Worm (Caenorhabditis elegans): Measurements from ENCODE around the gene F21C10.10.
"Not testable (repeated sequence)": the region's sequence is repeated elsewhere in the genome, so short reads cannot be mapped to it uniquely, and the experiment has no call there.

DNA sequence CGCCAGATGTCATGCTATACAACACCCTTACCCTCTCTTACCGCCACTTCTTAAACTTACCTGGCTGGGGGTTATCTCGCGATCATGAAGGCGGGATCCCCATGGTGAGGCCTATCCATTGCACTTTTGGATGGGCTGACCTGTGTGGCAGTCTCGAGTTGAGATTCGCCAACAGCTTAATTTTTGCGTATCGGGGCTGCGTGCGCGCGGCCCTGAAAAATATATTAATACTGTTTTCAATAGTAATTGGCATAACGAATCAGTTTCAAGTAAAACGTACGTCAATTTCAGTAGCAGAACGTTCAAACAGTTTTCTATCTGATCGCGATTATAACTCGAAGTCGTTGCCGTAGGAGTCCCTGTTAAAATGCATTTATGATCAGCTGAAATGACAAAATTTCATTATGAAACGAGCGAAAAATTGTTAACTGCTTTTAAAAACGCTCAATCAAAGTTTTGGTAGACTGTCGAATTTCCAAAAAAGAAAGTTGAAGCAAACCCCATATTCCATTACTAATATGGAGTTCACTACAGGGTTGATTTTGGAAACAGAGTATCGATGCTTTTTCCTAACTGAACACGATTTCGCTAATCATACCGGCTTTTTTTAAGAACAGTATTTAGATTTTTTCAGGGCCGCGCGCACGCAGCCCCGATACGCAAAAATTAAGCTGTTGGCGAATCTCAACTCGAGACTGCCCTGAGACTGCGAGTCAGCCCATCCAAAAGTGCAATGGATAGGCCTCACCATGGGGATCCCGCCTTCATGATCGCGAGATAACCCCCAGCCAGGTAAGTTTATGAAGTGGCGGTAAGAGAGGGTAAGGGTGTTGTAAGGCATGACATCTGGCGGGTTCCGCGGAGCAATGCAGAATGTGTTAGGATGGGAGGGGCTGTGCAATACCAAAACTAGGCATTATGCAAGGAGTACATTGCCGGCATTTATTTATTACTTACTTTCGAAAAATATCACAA is 5.0 kb upstream of the F21C10.10 start:
- TF ChIP-seq tab-1 (GFP tag; IDR thresholded peaks at IDR 0.05), result 0 out of 2 replicates have a peak, but pooled peaks have one; percentile 8
- not testable (repeated sequence) for TF ChIP-seq flt-1 (GFP tag; IDR thresholded peaks at IDR 0.05); klf-2 (GFP tag; conservative IDR thresholded peaks at IDR 0.05); ztf-29 (GFP tag; IDR thresholded peaks at IDR 0.05); T22C8.4 (GFP tag; IDR thresholded peaks at IDR 0.05); cog-1 (tag; optimal IDR thresholded peaks at IDR 0.05); ref-1 (GFP tag; conservative IDR thresholded peaks at IDR 0.05)

Measured in whole organism, midembryonic.